Worm (Caenorhabditis elegans) whole organism, mixed stage, embryonic: Measurements from ENCODE around the gene F58E6.6.

Experiments
- M03D4.4 ChIP-seq: sonication (generic microtip); optimal IDR thresholded peaks from 2 replicates; lab custom pipeline; 2017; ENCODE audit warnings: mild to moderate bottlenecking, missing genetic modification characterization, missing compliant biosample characterization
- bed-3 ChIP-seq: fragments of 200-800 bp; sonication (Bioruptor generic); optimal IDR thresholded peaks from 3 replicates; lab custom pipeline; 2018; ENCODE audit warnings: mild to moderate bottlenecking, missing genetic modification characterization, moderate library complexity, missing compliant biosample characterization
- blmp-1 ChIP-seq: fragments of 150-350 bp; optimal IDR thresholded peaks from 2 replicates; lab custom pipeline; 2014; ENCODE audit warnings: missing biosample characterization, missing genetic modification characterization
- ceh-39 ChIP-seq: fragments of 150-350 bp; optimal IDR thresholded peaks from 2 replicates; lab custom pipeline; 2014; ENCODE audit warnings: missing biosample characterization, missing genetic modification characterization
- ceh-43 ChIP-seq: fragments of 200-800 bp; sonication (Bioruptor generic); optimal IDR thresholded peaks from 2 replicates; lab custom pipeline; 2018; ENCODE audit warnings: mild to moderate bottlenecking, missing genetic modification characterization, moderate library complexity, missing compliant biosample characterization
- ceh-83 ChIP-seq: fragments of 200-800 bp; sonication (Bioruptor generic); optimal IDR thresholded peaks from 2 replicates; lab custom pipeline; 2018; ENCODE audit warnings: mild to moderate bottlenecking, missing genetic modification characterization, missing compliant biosample characterization
- ces-1 ChIP-seq: fragments of 150-350 bp; optimal IDR thresholded peaks from 2 replicates; lab custom pipeline; 2014; ENCODE audit warnings: missing biosample characterization, missing genetic modification reagents, missing genetic modification characterization
- cnd-1 ChIP-seq: fragments of 200-800 bp; sonication (Bioruptor generic); optimal IDR thresholded peaks from 2 replicates; lab custom pipeline; 2018; ENCODE audit warnings: mild to moderate bottlenecking, missing genetic modification characterization, missing compliant biosample characterization
- drap-1 ChIP-seq: fragments of 200-800 bp; sonication (Bioruptor generic); optimal IDR thresholded peaks from 3 replicates; lab custom pipeline; 2018; ENCODE audit warnings: mild to moderate bottlenecking, missing genetic modification characterization, missing compliant biosample characterization
- elt-1 ChIP-seq: sonication (generic microtip); optimal IDR thresholded peaks from 2 replicates; lab custom pipeline; 2017; ENCODE audit warnings: missing genetic modification characterization, mild to moderate bottlenecking, missing compliant biosample characterization, antibody characterized with exemption, moderate library complexity, borderline replicate concordance; ENCODE audit not compliant: insufficient read depth
- elt-3 ChIP-seq: fragments of 150-350 bp; optimal IDR thresholded peaks from 2 replicates; lab custom pipeline; 2014; ENCODE audit warnings: missing biosample characterization, missing genetic modification characterization
- flh-1 ChIP-seq: fragments of 200-800 bp; sonication (Bioruptor generic); optimal IDR thresholded peaks from 2 replicates; lab custom pipeline; 2018; ENCODE audit warnings: mild to moderate bottlenecking, missing genetic modification characterization, moderate library complexity, missing compliant biosample characterization
- ham-2 ChIP-seq: fragments of 200-800 bp; sonication (Bioruptor generic); optimal IDR thresholded peaks from 2 replicates; lab custom pipeline; 2018; ENCODE audit warnings: mild to moderate bottlenecking, missing genetic modification characterization, missing compliant biosample characterization
- hlh-1 ChIP-seq: fragments of 150-350 bp; optimal IDR thresholded peaks from 2 replicates; lab custom pipeline; 2014; ENCODE audit warnings: missing biosample characterization, missing genetic modification reagents, missing genetic modification characterization
- lin-13 ChIP-seq: fragments of 150-350 bp; optimal IDR thresholded peaks from 2 replicates; lab custom pipeline; 2014; ENCODE audit warnings: missing biosample characterization, missing genetic modification characterization
- lin-32 ChIP-seq: fragments of 200-800 bp; sonication (Bioruptor generic); optimal IDR thresholded peaks from 2 replicates; lab custom pipeline; 2018; ENCODE audit warnings: mild to moderate bottlenecking, missing genetic modification characterization, missing compliant biosample characterization
- lsy-2 ChIP-seq: fragments of 150-350 bp; optimal IDR thresholded peaks from 2 replicates; lab custom pipeline; 2014; ENCODE audit warnings: missing biosample characterization, missing genetic modification characterization
- mab-5 ChIP-seq: fragments of 150-350 bp; optimal IDR thresholded peaks from 2 replicates; lab custom pipeline; 2014; ENCODE audit warnings: missing biosample characterization, missing genetic modification characterization
- mep-1 ChIP-seq: fragments of 150-350 bp; optimal IDR thresholded peaks from 2 replicates; lab custom pipeline; 2017; ENCODE audit warnings: missing biosample characterization, missing genetic modification reagents, missing genetic modification characterization, inconsistent platforms
- mls-2 ChIP-seq: sonication (generic microtip); optimal IDR thresholded peaks from 2 replicates; lab custom pipeline; 2016; ENCODE audit warnings: mild to moderate bottlenecking, missing genetic modification characterization, moderate library complexity, missing compliant biosample characterization
- nhr-12 ChIP-seq: fragments of 150-350 bp; optimal IDR thresholded peaks from 2 replicates; lab custom pipeline; 2014; ENCODE audit warnings: missing biosample characterization, missing genetic modification characterization
- nhr-2 ChIP-seq: fragments of 150-350 bp; optimal IDR thresholded peaks from 2 replicates; lab custom pipeline; 2014; ENCODE audit warnings: missing biosample characterization, missing genetic modification characterization
- nhr-237 ChIP-seq: fragments of 150-350 bp; optimal IDR thresholded peaks from 2 replicates; lab custom pipeline; 2014; ENCODE audit warnings: missing biosample characterization, missing genetic modification characterization
- nhr-28 ChIP-seq: fragments of 150-350 bp; optimal IDR thresholded peaks from 2 replicates; lab custom pipeline; 2014; ENCODE audit warnings: missing biosample characterization, missing genetic modification characterization
- nhr-76 ChIP-seq: sonication (generic microtip); optimal IDR thresholded peaks from 2 replicates; lab custom pipeline; 2017; ENCODE audit warnings: missing biosample characterization, missing genetic modification characterization
- pha-4 ChIP-seq: fragments of 150-350 bp; optimal IDR thresholded peaks from 2 replicates; lab custom pipeline; 2018; ENCODE audit warnings: missing biosample characterization, missing genetic modification reagents, missing genetic modification characterization
- sem-2 ChIP-seq: fragments of 200-800 bp; sonication (Bioruptor generic); optimal IDR thresholded peaks from 2 replicates; lab custom pipeline; 2018; ENCODE audit warnings: mild to moderate bottlenecking, missing genetic modification characterization, missing compliant biosample characterization
- snpc-4 ChIP-seq: fragments of 150-350 bp; optimal IDR thresholded peaks from 2 replicates; lab custom pipeline; 2014; ENCODE audit warnings: missing biosample characterization, missing genetic modification characterization
- sptf-1 ChIP-seq: sonication (generic microtip); optimal IDR thresholded peaks from 2 replicates; lab custom pipeline; 2017; ENCODE audit warnings: mild to moderate bottlenecking, missing genetic modification characterization, moderate library complexity, missing compliant biosample characterization
- tbx-8 ChIP-seq: fragments of 200-800 bp; sonication (Bioruptor generic); optimal IDR thresholded peaks from 2 replicates; lab custom pipeline; 2018; ENCODE audit warnings: mild to moderate bottlenecking, missing genetic modification characterization, moderate library complexity, missing compliant biosample characterization
- unc-120 ChIP-seq: sonication (generic microtip); optimal IDR thresholded peaks from 2 replicates; lab custom pipeline; 2017; ENCODE audit warnings: missing genetic modification characterization, missing compliant biosample characterization; ENCODE audit not compliant: poor library complexity, severe bottlenecking
- unc-39 ChIP-seq: fragments of 150-350 bp; optimal IDR thresholded peaks from 2 replicates; lab custom pipeline; 2014; ENCODE audit warnings: missing biosample characterization, missing genetic modification characterization
- unc-62 ChIP-seq: fragments of 150-350 bp; optimal IDR thresholded peaks from 2 replicates; lab custom pipeline; 2014; ENCODE audit warnings: missing biosample characterization, missing genetic modification reagents, missing genetic modification characterization
- zip-8 ChIP-seq: fragments of 150-350 bp; optimal IDR thresholded peaks from 2 replicates; lab custom pipeline; 2014; ENCODE audit warnings: missing biosample characterization, missing genetic modification characterization
- ztf-11 ChIP-seq: fragments of 150-350 bp; optimal IDR thresholded peaks from 2 replicates; lab custom pipeline; 2014; ENCODE audit warnings: missing biosample characterization, missing genetic modification characterization

The F58E6.6 gene

DNA sequence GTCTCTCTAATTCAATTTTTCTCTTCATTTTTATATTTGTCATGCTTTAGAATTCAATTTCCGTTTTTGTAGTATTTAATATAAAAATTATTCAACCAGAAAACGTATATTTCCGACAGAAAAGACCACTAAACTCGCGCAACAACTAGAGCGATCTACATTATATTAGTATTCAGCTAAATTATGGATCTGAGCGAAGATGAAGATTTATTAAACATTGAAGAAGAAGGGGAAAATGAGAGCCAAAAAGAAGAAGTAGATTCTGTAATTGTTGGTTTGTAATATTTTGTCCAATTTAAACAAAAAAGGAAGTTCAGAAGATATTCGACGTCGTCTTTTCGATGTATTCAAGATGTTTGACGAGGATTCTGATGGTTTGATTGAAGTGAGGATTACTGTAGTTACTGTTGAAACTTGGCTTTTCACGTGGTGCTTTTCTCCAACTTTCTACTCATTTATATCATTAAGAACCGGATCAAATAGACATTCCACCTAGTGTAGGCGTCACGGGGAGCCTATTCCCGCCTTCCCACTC is 18.8 kb downstream of the F58E6.6 start, which contains the start of gene cal-7:
TSS of gene cal-7 (plus strand) at position 184 of the 535 bp plus-strand sequence.
- TF ChIP-seq blmp-1 (tag; lab: Kevin White, UChicago) (no peak), ceh-83 (no peak), elt-3 (tag; lab: Kevin White, UChicago) (no peak), lsy-2 (tag; lab: Kevin White, UChicago) (no peak), drap-1 (no peak), ces-1 (GFP tag; lab: Kevin White, UChicago) (no peak), ceh-43 (GFP tag; lab: Kevin White, UChicago) (no peak), snpc-4 (tag; lab: Kevin White, UChicago) (no peak), unc-120 (tag; lab: Kevin White, UChicago) (no peak), flh-1 (GFP tag; lab: Kevin White, UChicago) (no peak)

DNA sequence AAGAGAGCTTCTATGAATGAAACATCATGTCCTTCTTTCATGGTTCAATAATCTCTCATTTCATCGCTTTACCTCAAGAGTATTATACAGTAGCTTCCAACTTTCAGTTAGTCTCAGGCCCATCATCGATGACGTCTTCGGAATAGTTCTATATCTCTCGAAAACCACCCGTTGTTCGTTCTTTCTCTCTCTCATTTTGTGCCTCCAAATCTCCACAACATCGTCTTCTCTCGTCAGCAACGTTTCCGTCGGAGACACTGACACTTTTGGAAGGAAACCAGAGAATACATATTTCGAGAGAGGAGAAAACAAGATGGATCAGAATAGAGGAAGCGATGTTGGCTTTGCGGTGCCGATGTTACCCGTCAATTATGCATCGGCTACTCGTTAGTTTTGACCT is 21.0 kb downstream of the F58E6.6 start:
- no peak for TF ChIP-seq zip-8 (tag; lab: Kevin White, UChicago)
- TF ChIP-seq drap-1 = no peak
- TF ChIP-seq nhr-76 (tag; lab: Kevin White, UChicago) = no peak
- peak; percentile 65 for TF ChIP-seq unc-62 (GFP tag; lab: Kevin White, UChicago)
- TF ChIP-seq nhr-12 (tag; lab: Kevin White, UChicago) = no peak
- peak; percentile 28 for TF ChIP-seq ham-2 (GFP tag; lab: Kevin White, UChicago)
- TF ChIP-seq nhr-28 (tag; lab: Kevin White, UChicago) = no peak
- TF ChIP-seq lin-13 = no peak
- TF ChIP-seq sptf-1 (tag; lab: Kevin White, UChicago) = no peak
- no peak for TF ChIP-seq ceh-39 (tag; lab: Kevin White, UChicago)
- TF ChIP-seq tbx-8 (GFP tag; lab: Kevin White, UChicago) = no peak
- TF ChIP-seq mls-2 (tag; lab: Kevin White, UChicago) = no peak
- no peak for TF ChIP-seq snpc-4 (tag; lab: Kevin White, UChicago)

- TF ChIP-seq ceh-39 (tag; lab: Kevin White, UChicago) (peak; percentile 48), mep-1 (peak; percentile 38), nhr-237 (tag; lab: Kevin White, UChicago) (peak; percentile 80), zip-8 (tag; lab: Kevin White, UChicago) (no peak), elt-3 (tag; lab: Kevin White, UChicago) (no peak), nhr-2 (tag; lab: Kevin White, UChicago) (peak; percentile 55), sem-2 (GFP tag; lab: Kevin White, UChicago) (peak; percentile 35), ceh-83 (no peak), unc-39 (tag; lab: Kevin White, UChicago) (no peak), lin-13 (peak; percentile 82), hlh-1 (tag; lab: Kevin White, UChicago) (peak; percentile 70), M03D4.4 (peak; percentile 78), cnd-1 (tag; lab: Kevin White, UChicago) (peak; percentile 17), ham-2 (GFP tag; lab: Kevin White, UChicago) (peak; percentile 97), unc-62 (GFP tag; lab: Kevin White, UChicago) (peak; percentile 83), snpc-4 (tag; lab: Kevin White, UChicago) (no peak), elt-1 (tag; lab: Kevin White, UChicago) (no peak), lin-32 (GFP tag; lab: Kevin White, UChicago) (peak; percentile 37), ceh-43 (GFP tag; lab: Kevin White, UChicago) (peak; percentile 55), blmp-1 (tag; lab: Kevin White, UChicago) (peak; percentile 11), ztf-11 (tag; lab: Kevin White, UChicago) (peak; percentile 77), nhr-28 (tag; lab: Kevin White, UChicago) (no peak), tbx-8 (GFP tag; lab: Kevin White, UChicago) (peak; percentile 55), nhr-76 (tag; lab: Kevin White, UChicago) (peak; percentile 32), unc-120 (tag; lab: Kevin White, UChicago) (peak; percentile 98), mls-2 (tag; lab: Kevin White, UChicago) (peak; percentile 90), bed-3 (no peak), sptf-1 (tag; lab: Kevin White, UChicago) (peak; percentile 90), ces-1 (GFP tag; lab: Kevin White, UChicago) (peak; percentile 37), mab-5 (tag; lab: Kevin White, UChicago) (peak; percentile 42), flh-1 (GFP tag; lab: Kevin White, UChicago) (peak; percentile 54), nhr-12 (tag; lab: Kevin White, UChicago) (peak; percentile 48), pha-4 (peak; percentile 79), lsy-2 (tag; lab: Kevin White, UChicago) (peak; percentile 95), drap-1 (no peak)
- TF ChIP-seq, all 35 proteins: peak for 26
These were observed 21.8 kb downstream of the F58E6.6 start for ce11 chrV:9730743-9731706.
